Fruit fly (Drosophila melanogaster) whole organism, embryonic: ENCODE measurements around the gene CG32369.

Experiments
- Atf6 ChIP-seq: fragments of 200-800 bp; sonication (Bioruptor generic); IDR thresholded peaks from 2 replicates; pipeline ENCODE4 v1.3.6; 2022; ENCODE audit warnings: missing biosample characterization, missing genetic modification characterization
- BtbVII ChIP-seq: fragments of 200-800 bp; sonication (Bioruptor generic); optimal IDR thresholded peaks from 3 replicates; lab custom pipeline; 2017; ENCODE audit warnings: missing biosample characterization, mild to moderate bottlenecking, missing genetic modification characterization
- Bteb2 ChIP-seq: fragments of 200-800 bp; sonication (Bioruptor generic); optimal IDR thresholded peaks from 2 replicates; lab custom pipeline; 2016; ENCODE audit warnings: missing biosample characterization, missing genetic modification characterization
- CG12155 ChIP-seq: fragments of 200-800 bp; sonication (Bioruptor generic); optimal IDR thresholded peaks from 3 replicates; lab custom pipeline; 2016; ENCODE audit warnings: missing biosample characterization, missing genetic modification characterization
- CG13296 ChIP-seq: fragments of 200-800 bp; sonication (Bioruptor generic); optimal IDR thresholded peaks from 3 replicates; lab custom pipeline; 2018; ENCODE audit warnings: missing biosample characterization, mild to moderate bottlenecking, missing genetic modification characterization
- CG13624 ChIP-seq: fragments of 200-800 bp; sonication (Bioruptor generic); optimal IDR thresholded peaks from 2 replicates; lab custom pipeline; 2016; ENCODE audit warnings: missing biosample characterization, missing genetic modification characterization
- CG14014 ChIP-seq: fragments of 200-800 bp; sonication (Bioruptor generic); IDR thresholded peaks from 2 replicates; pipeline ENCODE4 v1.3.6; 2022; ENCODE audit warnings: missing biosample characterization, missing genetic modification characterization
- CG14710 ChIP-seq: fragments of 200-800 bp; sonication (Bioruptor generic); optimal IDR thresholded peaks from 3 replicates; lab custom pipeline; 2019; ENCODE audit warnings: missing biosample characterization, mild to moderate bottlenecking, missing genetic modification characterization, moderate library complexity
- CG15269 ChIP-seq: fragments of 200-800 bp; sonication (Bioruptor generic); optimal IDR thresholded peaks from 2 replicates; lab custom pipeline; 2018; ENCODE audit warnings: missing biosample characterization, mild to moderate bottlenecking, missing genetic modification characterization, moderate library complexity
- CG15479 ChIP-seq: fragments of 200-800 bp; sonication (Bioruptor generic); optimal IDR thresholded peaks from 3 replicates; lab custom pipeline; 2019; ENCODE audit warnings: missing biosample characterization, mild to moderate bottlenecking, missing genetic modification characterization, moderate library complexity
- CG1792 ChIP-seq: fragments of 200-800 bp; sonication (Bioruptor generic); optimal IDR thresholded peaks from 2 replicates; lab custom pipeline; 2016; ENCODE audit warnings: missing biosample characterization, missing genetic modification characterization
- CG18599 ChIP-seq: fragments of 200-800 bp; sonication (Bioruptor generic); optimal IDR thresholded peaks from 3 replicates; lab custom pipeline; 2017; ENCODE audit warnings: missing biosample characterization, missing genetic modification characterization, mild to moderate bottlenecking, moderate library complexity, missing genetic modification reagents
- CG18619 ChIP-seq: fragments of 200-800 bp; sonication (Bioruptor generic); optimal IDR thresholded peaks from 3 replicates; lab custom pipeline; 2017; ENCODE audit warnings: missing biosample characterization, mild to moderate bottlenecking, missing genetic modification characterization
- CG2120 ChIP-seq: fragments of 200-800 bp; sonication (Bioruptor generic); optimal IDR thresholded peaks from 3 replicates; lab custom pipeline; 2016; ENCODE audit warnings: missing biosample characterization, missing genetic modification characterization
- CG2678 ChIP-seq: fragments of 200-800 bp; sonication (Bioruptor generic); optimal IDR thresholded peaks from 3 replicates; lab custom pipeline; 2019; ENCODE audit warnings: missing biosample characterization, mild to moderate bottlenecking, missing genetic modification characterization, moderate library complexity
- CG30403 ChIP-seq: fragments of 200-800 bp; sonication (Bioruptor generic); optimal IDR thresholded peaks from 3 replicates; lab custom pipeline; 2016; ENCODE audit warnings: missing biosample characterization, missing genetic modification characterization
- CG33213 ChIP-seq: fragments of 200-800 bp; sonication (Bioruptor generic); optimal IDR thresholded peaks from 3 replicates; lab custom pipeline; 2016; ENCODE audit warnings: missing biosample characterization, missing genetic modification characterization
- CG42726 ChIP-seq: fragments of 200-800 bp; sonication (Bioruptor generic); IDR thresholded peaks from 2 replicates; pipeline ENCODE4 v1.3.6; 2022; ENCODE audit warnings: missing biosample characterization, missing genetic modification characterization; ENCODE audit not compliant: partially characterized antibody
- CG4360 ChIP-seq: fragments of 200-800 bp; sonication (Bioruptor generic); IDR thresholded peaks from 2 replicates; pipeline ENCODE4 v1.3.6; 2022; ENCODE audit warnings: missing biosample characterization, missing genetic modification characterization
- CG7556 ChIP-seq: fragments of 200-800 bp; sonication (Bioruptor generic); optimal IDR thresholded peaks from 2 replicates; lab custom pipeline; 2017; ENCODE audit warnings: missing biosample characterization, mild to moderate bottlenecking, missing genetic modification characterization
- CG8944 ChIP-seq: fragments of 200-800 bp; sonication (Bioruptor generic); optimal IDR thresholded peaks from 3 replicates; lab custom pipeline; 2016; ENCODE audit warnings: missing biosample characterization, missing genetic modification characterization
- CoRest ChIP-seq: fragments of 200-800 bp; sonication (Bioruptor generic); optimal IDR thresholded peaks from 3 replicates; lab custom pipeline; 2018; ENCODE audit warnings: missing biosample characterization, mild to moderate bottlenecking, missing genetic modification characterization, moderate library complexity
- Dad ChIP-seq: fragments of 200-800 bp; sonication (Bioruptor generic); optimal IDR thresholded peaks from 3 replicates; lab custom pipeline; 2016; ENCODE audit warnings: missing biosample characterization, missing genetic modification characterization
- Dek ChIP-seq: fragments of 200-800 bp; sonication (Bioruptor generic); optimal IDR thresholded peaks from 3 replicates; lab custom pipeline; 2019; ENCODE audit warnings: missing biosample characterization, mild to moderate bottlenecking, missing genetic modification characterization, moderate library complexity
- Ets65A ChIP-seq: fragments of 200-800 bp; sonication (Bioruptor generic); peaks from one replicate; lab custom pipeline; 2016; ENCODE audit warnings: missing biosample characterization, missing genetic modification characterization
- H2.0 ChIP-seq: fragments of 200-800 bp; sonication (Bioruptor generic); IDR thresholded peaks from 2 replicates; pipeline ENCODE4 v1.3.6; 2022; ENCODE audit warnings: missing biosample characterization, missing genetic modification characterization
- Hr51 ChIP-seq, 2 experiments: fragments of 200-800 bp; sonication (Bioruptor generic); optimal IDR thresholded peaks; 2 replicates in 1 of 2; 3 replicates in 1 of 2; lab custom pipeline; 2016 to 2018; ENCODE audit warnings: missing biosample characterization in 2 of 2, missing genetic modification characterization in 2 of 2, mild to moderate bottlenecking in 1 of 2, moderate library complexity in 1 of 2
- Med ChIP-seq: fragments of 200-800 bp; sonication (Bioruptor generic); peaks from one replicate; lab custom pipeline; 2016; ENCODE audit warnings: missing biosample characterization, missing genetic modification characterization, mild to moderate bottlenecking, inconsistent platforms, moderate library complexity
- Neu2 ChIP-seq: fragments of 200-800 bp; sonication (Bioruptor generic); optimal IDR thresholded peaks from 3 replicates; lab custom pipeline; 2016; ENCODE audit warnings: missing biosample characterization, missing genetic modification characterization, borderline replicate concordance
- NfI ChIP-seq: fragments of 200-800 bp; sonication (Bioruptor generic); optimal IDR thresholded peaks from 3 replicates; lab custom pipeline; 2018; ENCODE audit warnings: missing biosample characterization, mild to moderate bottlenecking, missing genetic modification characterization, moderate library complexity
- Oli ChIP-seq: fragments of 200-800 bp; sonication (Bioruptor generic); optimal IDR thresholded peaks from 2 replicates; lab custom pipeline; 2018; ENCODE audit warnings: missing biosample characterization, mild to moderate bottlenecking, missing genetic modification characterization, moderate library complexity
- Opbp ChIP-seq: fragments of 200-800 bp; sonication (Bioruptor generic); IDR thresholded peaks from 3 replicates; pipeline ENCODE4 v1.3.6; 2022; ENCODE audit warnings: missing biosample characterization, missing genetic modification characterization; ENCODE audit not compliant: partially characterized antibody
- PHDP ChIP-seq: fragments of 200-800 bp; sonication (Bioruptor generic); optimal IDR thresholded peaks from 3 replicates; lab custom pipeline; 2018; ENCODE audit warnings: missing biosample characterization, mild to moderate bottlenecking, missing genetic modification characterization, moderate library complexity
- Pdp1 ChIP-seq, 2 experiments: fragments of 200-800 bp; sonication (Bioruptor generic); optimal IDR thresholded peaks; 3 replicates each; lab custom pipeline; 2016; ENCODE audit warnings: missing biosample characterization in 2 of 2, missing genetic modification characterization in 2 of 2, mild to moderate bottlenecking in 1 of 2, moderate library complexity in 1 of 2
- Rx ChIP-seq: fragments of 200-800 bp; sonication (Bioruptor generic); IDR thresholded peaks from 2 replicates; pipeline ENCODE4 v1.3.6; 2022; ENCODE audit warnings: missing biosample characterization, missing genetic modification characterization
- Sox102F ChIP-seq: fragments of 200-800 bp; sonication (Bioruptor generic); optimal IDR thresholded peaks from 2 replicates; lab custom pipeline; 2018; ENCODE audit warnings: missing biosample characterization, mild to moderate bottlenecking, missing genetic modification characterization, moderate library complexity
- Stat92E ChIP-seq, 3 experiments: fragments of >200 bp in 2 of 3; fragments of 200-800 bp in 1 of 3; sonication (Bioruptor generic) in 1 of 3; optimal IDR thresholded peaks; 2 replicates each; lab custom pipeline; 2017 to 2019; ENCODE audit warnings: missing biosample characterization in 3 of 3, missing genetic modification characterization in 3 of 3, mild to moderate bottlenecking in 1 of 3, moderate library complexity in 1 of 3
- eve ChIP-seq, 2 experiments: fragments of >200 bp; optimal IDR thresholded peaks; 2 replicates each; lab custom pipeline; 2017; ENCODE audit warnings: missing biosample characterization in 2 of 2, missing genetic modification characterization in 2 of 2
- eyg ChIP-seq: fragments of 200-800 bp; sonication (Bioruptor generic); optimal IDR thresholded peaks from 3 replicates; lab custom pipeline; 2016; ENCODE audit warnings: missing biosample characterization, missing genetic modification characterization
- gem ChIP-seq: fragments of 200-800 bp; sonication (Bioruptor generic); optimal IDR thresholded peaks from 2 replicates; lab custom pipeline; 2019; ENCODE audit warnings: missing biosample characterization, mild to moderate bottlenecking, missing genetic modification characterization, moderate library complexity
- lab ChIP-seq: fragments of 200-800 bp; sonication (Bioruptor generic); optimal IDR thresholded peaks from 3 replicates; lab custom pipeline; 2017; ENCODE audit warnings: missing biosample characterization, missing genetic modification characterization, mild to moderate bottlenecking, moderate library complexity, missing genetic modification reagents
- nerfin-2 ChIP-seq: fragments of 200-800 bp; sonication (Bioruptor generic); IDR thresholded peaks from 2 replicates; pipeline ENCODE4 v1.3.6; 2022; ENCODE audit warnings: missing biosample characterization, missing genetic modification characterization; ENCODE audit not compliant: partially characterized antibody
- pho ChIP-seq: fragments of 200-800 bp; sonication (Bioruptor generic); optimal IDR thresholded peaks from 2 replicates; lab custom pipeline; 2016; ENCODE audit warnings: missing biosample characterization, missing genetic modification characterization
- row ChIP-seq: fragments of 200-800 bp; sonication (Bioruptor generic); IDR thresholded peaks from 3 replicates; pipeline ENCODE4 v1.3.6; 2022; ENCODE audit warnings: missing biosample characterization, missing genetic modification characterization
- sens ChIP-seq: fragments of 200-800 bp; sonication (Bioruptor generic); peaks from one replicate; lab custom pipeline; 2016; ENCODE audit warnings: missing biosample characterization, missing genetic modification characterization
- shn ChIP-seq: fragments of 200-800 bp; sonication (Bioruptor generic); optimal IDR thresholded peaks from 3 replicates; lab custom pipeline; 2016; ENCODE audit warnings: missing biosample characterization, missing genetic modification characterization
- sima ChIP-seq: fragments of 200-800 bp; sonication (Bioruptor generic); optimal IDR thresholded peaks from 2 replicates; lab custom pipeline; 2016; ENCODE audit warnings: missing biosample characterization, missing genetic modification characterization

The CG32369 gene

DNA sequence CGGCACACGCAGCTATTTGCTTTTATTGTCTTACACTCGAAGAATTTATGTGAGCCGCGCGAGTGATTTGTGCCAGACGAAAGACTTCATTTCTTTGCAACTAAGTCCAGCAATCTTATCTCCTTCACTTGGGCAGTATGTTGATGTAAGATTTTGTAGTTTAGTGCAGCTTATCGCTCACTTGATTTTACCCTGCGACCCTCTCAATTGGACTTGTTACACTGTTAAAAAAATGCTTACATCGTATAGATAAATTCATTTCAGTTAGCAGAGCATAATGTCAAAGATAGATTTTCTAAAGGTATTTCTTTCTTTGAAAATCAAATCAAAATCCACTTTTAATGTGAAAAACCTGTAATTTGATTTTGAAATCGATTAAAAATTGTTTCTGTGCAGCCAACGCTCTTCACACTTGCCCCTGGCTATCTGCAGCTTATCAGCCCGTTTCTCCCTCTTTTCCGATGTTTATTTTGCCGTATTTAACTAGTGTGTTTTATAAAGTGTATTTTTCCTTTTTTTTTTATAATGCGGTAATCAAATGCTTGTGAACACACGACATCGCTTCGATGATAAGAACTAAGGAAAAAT is 41.2 kb upstream of the CG32369 start (continued):
- TF ChIP-seq nerfin-2 (GFP tag; lab: Robert Waterston, UW), result no peak
- TF ChIP-seq NfI, result peak; percentile 81

DNA sequence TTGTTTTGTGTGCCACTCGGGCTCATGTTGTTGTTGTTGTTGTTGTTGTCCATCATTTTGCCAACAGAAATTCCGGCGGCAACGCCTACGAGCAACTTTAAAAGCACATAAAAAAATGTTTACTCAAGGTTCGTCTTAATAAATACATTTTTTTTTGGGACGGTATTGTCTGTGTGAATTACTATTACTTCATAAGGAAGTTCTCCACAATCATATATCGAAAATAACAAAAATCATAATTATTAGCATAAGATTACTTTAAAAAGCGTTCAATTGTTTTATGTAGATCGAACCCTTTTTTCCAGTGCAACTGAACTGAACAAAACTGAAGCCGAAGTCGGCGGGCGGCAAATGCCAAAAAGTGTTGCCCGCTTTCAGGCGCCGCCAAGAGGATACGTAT is 39.0 kb upstream of the CG32369 start:
- TF ChIP-seq Sox102F (peak; percentile 20), CG13296 (GFP tag; lab: Kevin White, UChicago) (no peak), CG2678 (tag; lab: Kevin White, UChicago) (peak; percentile 14), BtbVII (GFP tag; lab: Kevin White, UChicago) (no peak), CoRest (tag; lab: Kevin White, UChicago) (peak; percentile 1), Stat92E (GFP tag; optimal IDR thresholded peaks at IDR 0.05; lab: Kevin White, UChicago) (no peak), Oli (tag; lab: Kevin White, UChicago) (peak; percentile 19), CG18599 (GFP tag; lab: Kevin White, UChicago) (no peak), CG12155 (GFP tag; lab: Kevin White, UChicago) (no peak), CG42726 (no peak), CG4360 (GFP tag; lab: Robert Waterston, UW) (0 out of 2 replicates have a peak, but pooled peaks have one; percentile 22), H2.0 (GFP tag; lab: Robert Waterston, UW) (no peak), Ets65A (GFP tag; lab: Kevin White, UChicago) (peak; percentile 44), CG15269 (tag; lab: Kevin White, UChicago) (peak; percentile 4), Bteb2 (GFP tag; lab: Kevin White, UChicago) (no peak), Atf6 (GFP tag; lab: Robert Waterston, UW) (peak; percentile 37; the same call in 1 of the 2 replicates), CG13624 (GFP tag; lab: Kevin White, UChicago) (peak; percentile 4), Dad (GFP tag; lab: Kevin White, UChicago) (no peak), Dek (tag; lab: Kevin White, UChicago) (no peak), shn (GFP tag; lab: Kevin White, UChicago) (no peak), eve (GFP tag; optimal IDR thresholded peaks at IDR 0.05; lab: Kevin White, UChicago) (no peak), sens (GFP tag; lab: Kevin White, UChicago) (peak; percentile 74), CG1792 (GFP tag; lab: Kevin White, UChicago) (no peak), Opbp (no peak), Med (GFP tag; lab: Kevin White, UChicago) (peak; percentile 75), CG18619 (GFP tag; lab: Kevin White, UChicago) (peak; percentile 1), Neu2 (GFP tag; lab: Kevin White, UChicago) (no peak), Rx (GFP tag; lab: Robert Waterston, UW) (no peak), PHDP (peak; percentile 14), CG30403 (peak; percentile 4), Hr51 (GFP tag; optimal IDR thresholded peaks at IDR 0.05; lab: Kevin White, UChicago) (peak in 1 of 2 experiments; percentile 27), CG14710 (tag; lab: Kevin White, UChicago) (no peak), gem (tag; lab: Kevin White, UChicago) (peak; percentile 21), lab (GFP tag; lab: Kevin White, UChicago) (no peak), CG15479 (GFP tag; lab: Kevin White, UChicago) (no peak), Pdp1 (GFP tag; optimal IDR thresholded peaks at IDR 0.05; lab: Kevin White, UChicago) (peak in 1 of 2 experiments; percentile 6), CG2120 (peak; percentile 47), CG7556 (peak; percentile 20), eyg (no peak), pho (no peak), CG33213 (GFP tag; lab: Kevin White, UChicago) (no peak), sima (no peak), CG14014 (GFP tag; lab: Robert Waterston, UW) (0 out of 2 replicates have a peak, but pooled peaks have one; percentile 38), row (GFP tag; lab: Robert Waterston, UW) (peak; percentile 34; the same call in 1 of the 3 replicates), CG8944 (no peak)
